Worm (Caenorhabditis elegans) whole organism, L3 larva: ENCODE data around the gene rpl-2.

Experiments used
- jun-1 ChIP-seq: fragments of 150-350 bp; optimal IDR thresholded peaks from 2 replicates; lab custom pipeline; 2014; ENCODE audit warnings: missing biosample characterization, missing genetic modification reagents, missing genetic modification characterization
- lin-15B ChIP-seq: fragments of 150-350 bp; optimal IDR thresholded peaks from 2 replicates; lab custom pipeline; 2014; ENCODE audit warnings: missing biosample characterization, missing genetic modification characterization

ce11 chrV:20457155-20457554, 22.3 kb upstream of the rpl-2 start:
- no peak for TF ChIP-seq jun-1 (tag; lab: Kevin White, UChicago)
- no peak for TF ChIP-seq lin-15B (tag; lab: Kevin White, UChicago)
